In genomic region chrX:7204183-7204582, dm6 we compare ENCODE assay signal across 1 fruit fly cellular context.
A peak's percentile ranks its signal among the peaks of the same experiment; 100 is the strongest.
TF ChIP-seq lines count a peak whose summit lies in the region.

No protein-coding gene starts in this region.

TF ChIP-seq in whole organism, embryonic, 481 proteins besides CTCF, POLR2A, EP300 and RAD21 (continued from another document and continues in another):
- no peak for TF ChIP-seq Dbx (GFP tag; IDR thresholded peaks at IDR 0.05; lab: Robert Waterston, UW)
- TF ChIP-seq fd3F (GFP tag; optimal IDR thresholded peaks at IDR 0.05; lab: Kevin White, UChicago): no peak
- TF ChIP-seq CG6689 (GFP tag; IDR thresholded peaks at IDR 0.05; lab: Robert Waterston, UW): peak; percentile 60
- no peak for TF ChIP-seq Mrtf (GFP tag; IDR thresholded peaks at IDR 0.05; lab: Robert Waterston, UW)
- no peak for TF ChIP-seq danr (GFP tag; IDR thresholded peaks at IDR 0.05; lab: Robert Waterston, UW)
- TF ChIP-seq CG7987 (GFP tag; optimal IDR thresholded peaks at IDR 0.05; lab: Kevin White, UChicago): no peak
- no peak for TF ChIP-seq Atf-2 (GFP tag; optimal IDR thresholded peaks at IDR 0.05; lab: Kevin White, UChicago)
- peak; percentile 21 for TF ChIP-seq az2 (GFP tag; optimal IDR thresholded peaks at IDR 0.05; lab: Kevin White, UChicago)
- TF ChIP-seq Blimp-1 (GFP tag; optimal IDR thresholded peaks at IDR 0.05; lab: Kevin White, UChicago): peak; percentile 76
- TF ChIP-seq CG7839 (tag; optimal IDR thresholded peaks at IDR 0.05; lab: Kevin White, UChicago): peak; percentile 72
- TF ChIP-seq otp (GFP tag; IDR thresholded peaks at IDR 0.05; lab: Robert Waterston, UW): no peak
- no peak for TF ChIP-seq btn (GFP tag; optimal IDR thresholded peaks at IDR 0.05; lab: Kevin White, UChicago)
- no peak for TF ChIP-seq gce (GFP tag; IDR thresholded peaks at IDR 0.05; lab: Robert Waterston, UW)
- peak; percentile 87 for TF ChIP-seq CG17361 (GFP tag; IDR thresholded peaks at IDR 0.05; lab: Robert Waterston, UW)
- TF ChIP-seq Ada2b (GFP tag; IDR thresholded peaks at IDR 0.05; lab: Robert Waterston, UW): no peak
- peak; percentile 22; the same call in 1 of the 2 replicates for TF ChIP-seq CG32772 (GFP tag; IDR thresholded peaks at IDR 0.05; lab: Robert Waterston, UW)
- TF ChIP-seq CG11695 (GFP tag; IDR thresholded peaks at IDR 0.05; lab: Robert Waterston, UW): peak; percentile 63; the same call in 2 of the 3 replicates
- no peak for TF ChIP-seq CG12071 (GFP tag; optimal IDR thresholded peaks at IDR 0.05; lab: Kevin White, UChicago)
- TF ChIP-seq amos (GFP tag; IDR thresholded peaks at IDR 0.05; lab: Robert Waterston, UW; ENCODE audit: partially characterized antibody): no peak
- TF ChIP-seq Adf1 (GFP tag; IDR thresholded peaks at IDR 0.05; lab: Robert Waterston, UW): no peak
- TF ChIP-seq pnt (GFP tag; optimal IDR thresholded peaks at IDR 0.05; lab: Kevin White, UChicago): no peak
- no peak for TF ChIP-seq BEAF-32 (GFP tag; optimal IDR thresholded peaks at IDR 0.05; lab: Kevin White, UChicago)
- no peak for TF ChIP-seq CG7786 (GFP tag; optimal IDR thresholded peaks at IDR 0.05; lab: Kevin White, UChicago)
- TF ChIP-seq HLH3B (GFP tag; IDR thresholded peaks at IDR 0.05; lab: Robert Waterston, UW): peak; percentile 55; the same call in 1 of the 2 replicates
- no peak for TF ChIP-seq sr (GFP tag; IDR thresholded peaks at IDR 0.05; lab: Robert Waterston, UW)
- no peak for TF ChIP-seq CG1792 (GFP tag; optimal IDR thresholded peaks at IDR 0.05; lab: Kevin White, UChicago)
- no peak for TF ChIP-seq seq (GFP tag; IDR thresholded peaks at IDR 0.05; lab: Robert Waterston, UW)
- TF ChIP-seq CG42726 (GFP tag; IDR thresholded peaks at IDR 0.05; lab: Robert Waterston, UW; ENCODE audit: partially characterized antibody): no peak
- TF ChIP-seq usp (GFP tag; optimal IDR thresholded peaks at IDR 0.05; lab: Kevin White, UChicago): no peak
- no peak for TF ChIP-seq jumu (GFP tag; optimal IDR thresholded peaks at IDR 0.05; lab: Kevin White, UChicago)
- TF ChIP-seq CG6654 (GFP tag; optimal IDR thresholded peaks at IDR 0.05; lab: Kevin White, UChicago): no peak
- TF ChIP-seq CG4360 (GFP tag; IDR thresholded peaks at IDR 0.05; lab: Robert Waterston, UW): no peak
- no peak for TF ChIP-seq CG3163 (GFP tag; optimal IDR thresholded peaks at IDR 0.05; lab: Kevin White, UChicago)
- TF ChIP-seq chif (GFP tag; optimal IDR thresholded peaks at IDR 0.05; lab: Kevin White, UChicago): peak in 1 of 2 experiments; percentile 6
- TF ChIP-seq CG4328 (GFP tag; optimal IDR thresholded peaks at IDR 0.05; lab: Kevin White, UChicago): no peak
- peak; percentile 39 for TF ChIP-seq ATbp (GFP tag; optimal IDR thresholded peaks at IDR 0.05; lab: Kevin White, UChicago)
- TF ChIP-seq Mad (GFP tag; optimal IDR thresholded peaks at IDR 0.05; lab: Kevin White, UChicago): no peak
- TF ChIP-seq CG13287 (GFP tag; IDR thresholded peaks at IDR 0.05; lab: Robert Waterston, UW; ENCODE audit: partially characterized antibody): no peak
- TF ChIP-seq scrt (GFP tag; optimal IDR thresholded peaks at IDR 0.05; lab: Kevin White, UChicago): no peak
- no peak for TF ChIP-seq CG3838 (GFP tag; optimal IDR thresholded peaks at IDR 0.05; lab: Kevin White, UChicago)
- TF ChIP-seq CG3847 (GFP tag; IDR thresholded peaks at IDR 0.05; lab: Robert Waterston, UW): no peak
- TF ChIP-seq Sry-δ (GFP tag; optimal IDR thresholded peaks at IDR 0.05; lab: Kevin White, UChicago): no peak
- no peak for TF ChIP-seq CG10431 (GFP tag; optimal IDR thresholded peaks at IDR 0.05; lab: Kevin White, UChicago)
- no peak for TF ChIP-seq Sry-β (GFP tag; optimal IDR thresholded peaks at IDR 0.05; lab: Kevin White, UChicago)
- no peak for TF ChIP-seq chn (GFP tag; optimal IDR thresholded peaks at IDR 0.05; lab: Kevin White, UChicago)
- no peak for TF ChIP-seq pita (GFP tag; optimal IDR thresholded peaks at IDR 0.05; lab: Kevin White, UChicago)
- TF ChIP-seq CG9727 (GFP tag; optimal IDR thresholded peaks at IDR 0.05; lab: Kevin White, UChicago): peak; percentile 27
- TF ChIP-seq Mes4 (GFP tag; optimal IDR thresholded peaks at IDR 0.05; lab: Kevin White, UChicago): no peak
- TF ChIP-seq Xbp1 (GFP tag; optimal IDR thresholded peaks at IDR 0.05; lab: Kevin White, UChicago): peak; percentile 37
- no peak for TF ChIP-seq CG12155 (GFP tag; optimal IDR thresholded peaks at IDR 0.05; lab: Kevin White, UChicago)
- TF ChIP-seq NK7.1 (GFP tag; optimal IDR thresholded peaks at IDR 0.05; lab: Kevin White, UChicago): no peak
- no peak for TF ChIP-seq Hsf (GFP tag; optimal IDR thresholded peaks at IDR 0.05; lab: Kevin White, UChicago)
- peak; percentile 30 for TF ChIP-seq CG2202 (tag; optimal IDR thresholded peaks at IDR 0.05; lab: Kevin White, UChicago)
- TF ChIP-seq CG4404 (GFP tag; IDR thresholded peaks at IDR 0.05; lab: Robert Waterston, UW): no peak
- TF ChIP-seq zf30C (GFP tag; optimal IDR thresholded peaks at IDR 0.05; lab: Kevin White, UChicago): no peak
- no peak for TF ChIP-seq CG12219 (GFP tag; optimal IDR thresholded peaks at IDR 0.05; lab: Kevin White, UChicago)
- TF ChIP-seq CG2889 (GFP tag; IDR thresholded peaks at IDR 0.05; lab: Robert Waterston, UW): no peak
- TF ChIP-seq nom (GFP tag; optimal IDR thresholded peaks at IDR 0.05; lab: Kevin White, UChicago): peak; percentile 7
- no peak for TF ChIP-seq CG15514 (GFP tag; optimal IDR thresholded peaks at IDR 0.05; lab: Kevin White, UChicago)
- TF ChIP-seq z (GFP tag; IDR thresholded peaks at IDR 0.05; lab: Robert Waterston, UW): no peak
- no peak for TF ChIP-seq CG7963 (GFP tag; IDR thresholded peaks at IDR 0.05; lab: Robert Waterston, UW; ENCODE audit: partially characterized antibody)
- no peak for TF ChIP-seq dm (GFP tag; optimal IDR thresholded peaks at IDR 0.05; lab: Kevin White, UChicago)
- TF ChIP-seq CG17385 (GFP tag; optimal IDR thresholded peaks at IDR 0.05; lab: Kevin White, UChicago): peak; percentile 61
- TF ChIP-seq Hr3 (GFP tag; optimal IDR thresholded peaks at IDR 0.05; lab: Kevin White, UChicago): peak; percentile 33
- TF ChIP-seq CG13624 (GFP tag; optimal IDR thresholded peaks at IDR 0.05; lab: Kevin White, UChicago): no peak
- TF ChIP-seq sim (GFP tag; IDR thresholded peaks at IDR 0.05; lab: Robert Waterston, UW): no peak
- no peak for TF ChIP-seq dan (GFP tag; IDR thresholded peaks at IDR 0.05; lab: Robert Waterston, UW)
- TF ChIP-seq CG30020 (tag; optimal IDR thresholded peaks at IDR 0.05; lab: Kevin White, UChicago): no peak
- TF ChIP-seq HLH54F (GFP tag; optimal IDR thresholded peaks at IDR 0.05; lab: Kevin White, UChicago): no peak
- TF ChIP-seq CG8359 (GFP tag; optimal IDR thresholded peaks at IDR 0.05; lab: Kevin White, UChicago; ENCODE audit: borderline replicate concordance): no peak
- no peak for TF ChIP-seq CG15479 (GFP tag; optimal IDR thresholded peaks at IDR 0.05; lab: Kevin White, UChicago)
- no peak for TF ChIP-seq CG7928 (GFP tag; optimal IDR thresholded peaks at IDR 0.05; lab: Kevin White, UChicago)
- TF ChIP-seq ERR (GFP tag; optimal IDR thresholded peaks at IDR 0.05; lab: Kevin White, UChicago): no peak
- no peak for TF ChIP-seq so (GFP tag; IDR thresholded peaks at IDR 0.05; lab: Robert Waterston, UW)
- TF ChIP-seq CG6272 (GFP tag; IDR thresholded peaks at IDR 0.05; lab: Robert Waterston, UW): no peak
- TF ChIP-seq CG11398 (GFP tag; optimal IDR thresholded peaks at IDR 0.05; lab: Kevin White, UChicago): no peak
- peak; percentile 49 for TF ChIP-seq CG2875 (GFP tag; optimal IDR thresholded peaks at IDR 0.05; lab: Kevin White, UChicago)
- TF ChIP-seq MBD-R2 (GFP tag; IDR thresholded peaks at IDR 0.05; lab: Robert Waterston, UW): no peak
- peak; percentile 50; the same call in 1 of the 2 replicates for TF ChIP-seq Xrp1 (GFP tag; IDR thresholded peaks at IDR 0.05; lab: Robert Waterston, UW)
- TF ChIP-seq CG1602 (GFP tag; optimal IDR thresholded peaks at IDR 0.05; lab: Kevin White, UChicago): peak; percentile 52
- TF ChIP-seq onecut (GFP tag; IDR thresholded peaks at IDR 0.05; lab: Robert Waterston, UW): 0 out of 2 replicates have a peak, but pooled peaks have one; percentile 9
- no peak for TF ChIP-seq sob (GFP tag; IDR thresholded peaks at IDR 0.05; lab: Robert Waterston, UW)
- no peak for TF ChIP-seq CG11456 (GFP tag; IDR thresholded peaks at IDR 0.05; lab: Robert Waterston, UW)
- TF ChIP-seq bab2 (GFP tag; optimal IDR thresholded peaks at IDR 0.05; lab: Kevin White, UChicago): no peak
- peak; percentile 85 for TF ChIP-seq CG18262 (tag; optimal IDR thresholded peaks at IDR 0.05; lab: Kevin White, UChicago)
- no peak for TF ChIP-seq zfh2 (GFP tag; optimal IDR thresholded peaks at IDR 0.05; lab: Kevin White, UChicago)
- no peak for TF ChIP-seq CG30431 (GFP tag; optimal IDR thresholded peaks at IDR 0.05; lab: Kevin White, UChicago)
- no peak for TF ChIP-seq Tbp (GFP tag; optimal IDR thresholded peaks at IDR 0.05; lab: Kevin White, UChicago)
- no peak for TF ChIP-seq h (optimal IDR thresholded peaks at IDR 0.05; lab: Kevin White, UChicago)
- no peak for TF ChIP-seq maf-S (GFP tag; optimal IDR thresholded peaks at IDR 0.05; lab: Kevin White, UChicago)
- TF ChIP-seq inv (GFP tag; IDR thresholded peaks at IDR 0.05; lab: Robert Waterston, UW; ENCODE audit: partially characterized antibody): no peak
- TF ChIP-seq slou (GFP tag; optimal IDR thresholded peaks at IDR 0.05; lab: Kevin White, UChicago): no peak
- TF ChIP-seq al (GFP tag; IDR thresholded peaks at IDR 0.05; lab: Robert Waterston, UW): no peak
- TF ChIP-seq CG7745 (tag; optimal IDR thresholded peaks at IDR 0.05; lab: Kevin White, UChicago): no peak
- TF ChIP-seq CG17568 (GFP tag; optimal IDR thresholded peaks at IDR 0.05; lab: Kevin White, UChicago): no peak
- TF ChIP-seq dpn (GFP tag; optimal IDR thresholded peaks at IDR 0.05; lab: Kevin White, UChicago): peak in 1 of 2 experiments; percentile 16
- TF ChIP-seq CG13296 (GFP tag; optimal IDR thresholded peaks at IDR 0.05; lab: Kevin White, UChicago): no peak
- TF ChIP-seq CG6854 (GFP tag; optimal IDR thresholded peaks at IDR 0.05; lab: Kevin White, UChicago): no peak
- no peak for TF ChIP-seq CG4854 (GFP tag; optimal IDR thresholded peaks at IDR 0.05; lab: Kevin White, UChicago)
- TF ChIP-seq Atf6 (GFP tag; IDR thresholded peaks at IDR 0.05; lab: Robert Waterston, UW): no peak
- TF ChIP-seq CG7556 (GFP tag; optimal IDR thresholded peaks at IDR 0.05; lab: Kevin White, UChicago): peak; percentile 58
- TF ChIP-seq sisA (GFP tag; IDR thresholded peaks at IDR 0.05; lab: Robert Waterston, UW): peak; percentile 26; the same call in 1 of the 2 replicates
- TF ChIP-seq TFAM (GFP tag; optimal IDR thresholded peaks at IDR 0.05; lab: Kevin White, UChicago): no peak
- no peak for TF ChIP-seq CG16779 (GFP tag; IDR thresholded peaks at IDR 0.05; lab: Robert Waterston, UW)
- TF ChIP-seq ash1 (GFP tag; optimal IDR thresholded peaks at IDR 0.05; lab: Kevin White, UChicago): no peak
- no peak for TF ChIP-seq Pdp1 (GFP tag; optimal IDR thresholded peaks at IDR 0.05; lab: Kevin White, UChicago)
- no peak for TF ChIP-seq CG12942 (GFP tag; optimal IDR thresholded peaks at IDR 0.05; lab: Kevin White, UChicago)
- TF ChIP-seq CG31441 (GFP tag; IDR thresholded peaks at IDR 0.05; lab: Robert Waterston, UW): peak; percentile 81
- TF ChIP-seq CG31224 (GFP tag; IDR thresholded peaks at IDR 0.05; lab: Robert Waterston, UW): no peak
- TF ChIP-seq wdn (GFP tag; IDR thresholded peaks at IDR 0.05; lab: Robert Waterston, UW): no peak
- no peak for TF ChIP-seq schlank (tag; optimal IDR thresholded peaks at IDR 0.05; lab: Kevin White, UChicago)
- TF ChIP-seq CG5245 (GFP tag; optimal IDR thresholded peaks at IDR 0.05; lab: Kevin White, UChicago): no peak
- peak; percentile 82 for TF ChIP-seq phol (tag; optimal IDR thresholded peaks at IDR 0.05; lab: Kevin White, UChicago)
- peak; percentile 39 for TF ChIP-seq bcd (GFP tag; optimal IDR thresholded peaks at IDR 0.05; lab: Kevin White, UChicago)
- no peak for TF ChIP-seq Vsx1 (GFP tag; optimal IDR thresholded peaks at IDR 0.05; lab: Kevin White, UChicago)
- TF ChIP-seq Lhr (GFP tag; optimal IDR thresholded peaks at IDR 0.05; lab: Kevin White, UChicago): peak; percentile 7
- TF ChIP-seq oc (tag; optimal IDR thresholded peaks at IDR 0.05; lab: Kevin White, UChicago): peak; percentile 41
- TF ChIP-seq Six4 (GFP tag; optimal IDR thresholded peaks at IDR 0.05; lab: Kevin White, UChicago): peak; percentile 30
- TF ChIP-seq gem (tag; optimal IDR thresholded peaks at IDR 0.05; lab: Kevin White, UChicago): peak; percentile 86
- TF ChIP-seq gro (GFP tag; optimal IDR thresholded peaks at IDR 0.05; lab: Kevin White, UChicago): no peak
- TF ChIP-seq Nf-YB (GFP tag; optimal IDR thresholded peaks at IDR 0.05; lab: Kevin White, UChicago): no peak
- peak; percentile 40 for TF ChIP-seq tap (tag; optimal IDR thresholded peaks at IDR 0.05; lab: Kevin White, UChicago)
- no peak for TF ChIP-seq Jarid2 (GFP tag; optimal IDR thresholded peaks at IDR 0.05; lab: Kevin White, UChicago)
- TF ChIP-seq CG6254 (GFP tag; optimal IDR thresholded peaks at IDR 0.05; lab: Kevin White, UChicago): no peak
- TF ChIP-seq Nf-YA (GFP tag; IDR thresholded peaks at IDR 0.05; lab: Robert Waterston, UW): peak; percentile 41; the same call in 1 of the 2 replicates
- TF ChIP-seq CG1832 (GFP tag; optimal IDR thresholded peaks at IDR 0.05; lab: Kevin White, UChicago): no peak
- TF ChIP-seq CG2678 (tag; optimal IDR thresholded peaks at IDR 0.05; lab: Kevin White, UChicago): peak; percentile 79
- TF ChIP-seq rib (GFP tag; IDR thresholded peaks at IDR 0.05; lab: Robert Waterston, UW): no peak
- no peak for TF ChIP-seq CG11247 (GFP tag; IDR thresholded peaks at IDR 0.05; lab: Robert Waterston, UW)
- no peak for TF ChIP-seq eyg (GFP tag; optimal IDR thresholded peaks at IDR 0.05; lab: Kevin White, UChicago)
- TF ChIP-seq CG10654 (GFP tag; optimal IDR thresholded peaks at IDR 0.05; lab: Kevin White, UChicago): no peak
- no peak for TF ChIP-seq CG18476 (GFP tag; optimal IDR thresholded peaks at IDR 0.05; lab: Kevin White, UChicago)
- no peak for TF ChIP-seq Optix (GFP tag; IDR thresholded peaks at IDR 0.05; lab: Robert Waterston, UW)
- peak; percentile 33 for TF ChIP-seq CG10209 (GFP tag; optimal IDR thresholded peaks at IDR 0.05; lab: Kevin White, UChicago)
- TF ChIP-seq kay (GFP tag; optimal IDR thresholded peaks at IDR 0.05; lab: Kevin White, UChicago): no peak
- TF ChIP-seq tll (GFP tag; optimal IDR thresholded peaks at IDR 0.05; lab: Kevin White, UChicago): no peak
- TF ChIP-seq CG10321 (GFP tag; IDR thresholded peaks at IDR 0.05; lab: Robert Waterston, UW): no peak
- no peak for TF ChIP-seq CG15011 (GFP tag; optimal IDR thresholded peaks at IDR 0.05; lab: Kevin White, UChicago)
